Worm (Caenorhabditis elegans): Measurements from ENCODE around the gene trpa-1.
A peak's percentile ranks its signal among the peaks of the same experiment; 100 is the strongest.

The trpa-1 gene

DNA sequence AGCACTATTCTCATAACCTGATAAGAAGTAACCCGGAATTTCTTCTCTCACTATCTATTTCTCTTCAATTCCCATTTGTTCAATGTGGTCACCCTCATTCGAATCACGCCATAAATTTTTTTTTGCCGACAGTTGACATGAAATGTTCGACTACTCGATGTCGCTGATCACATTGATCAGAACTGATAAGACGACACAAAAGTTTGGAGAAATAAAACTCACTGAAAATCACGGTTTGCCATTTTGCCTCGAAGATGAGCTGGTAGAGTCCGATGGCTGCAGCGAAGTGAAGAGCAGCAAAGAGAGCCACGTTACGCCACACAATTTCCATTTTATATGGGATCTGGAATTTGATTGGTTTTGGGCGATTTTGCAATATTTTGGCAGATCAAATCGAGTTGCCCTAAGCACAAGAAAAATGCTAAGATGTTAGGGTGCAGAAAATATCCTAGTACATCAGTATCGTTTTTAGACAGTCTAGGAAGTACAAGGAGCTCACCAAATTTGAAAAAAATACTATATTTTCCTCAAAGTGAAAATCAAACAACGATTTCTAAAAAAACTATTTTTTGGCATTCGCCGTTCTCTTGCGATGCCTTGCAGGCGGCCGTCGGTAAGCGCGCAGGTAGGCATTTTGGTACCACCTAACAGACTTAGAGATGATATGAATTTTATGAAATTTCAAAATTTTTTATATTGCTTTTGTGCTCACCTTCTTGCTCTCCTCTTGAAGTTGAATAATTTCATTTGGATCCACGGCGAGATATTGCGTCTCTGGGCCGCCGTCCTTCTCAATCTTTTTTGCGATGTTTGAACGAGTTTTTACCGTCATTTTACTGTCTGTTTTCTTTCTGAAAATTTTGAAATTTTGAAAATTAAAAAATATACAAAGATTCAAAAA is 50.8 kb downstream of the trpa-1 start, which contains the start of gene fat-6 (continued):
- TF ChIP-seq Y75B8A.6 (GFP tag; IDR thresholded peaks at IDR 0.05) = peak; percentile 27; the same call in 1 of the 2 replicates
- TF ChIP-seq mdl-1 (tag; optimal IDR thresholded peaks at IDR 0.05) = peak in 1 of 2 experiments; percentile 1
- peak; percentile 75 for TF ChIP-seq cey-2 (tag; optimal IDR thresholded peaks at IDR 0.05; ENCODE audit: borderline replicate concordance, insufficient read depth)
- TF ChIP-seq mep-1 (tag; optimal IDR thresholded peaks at IDR 0.05) = peak; percentile 44

DNA sequence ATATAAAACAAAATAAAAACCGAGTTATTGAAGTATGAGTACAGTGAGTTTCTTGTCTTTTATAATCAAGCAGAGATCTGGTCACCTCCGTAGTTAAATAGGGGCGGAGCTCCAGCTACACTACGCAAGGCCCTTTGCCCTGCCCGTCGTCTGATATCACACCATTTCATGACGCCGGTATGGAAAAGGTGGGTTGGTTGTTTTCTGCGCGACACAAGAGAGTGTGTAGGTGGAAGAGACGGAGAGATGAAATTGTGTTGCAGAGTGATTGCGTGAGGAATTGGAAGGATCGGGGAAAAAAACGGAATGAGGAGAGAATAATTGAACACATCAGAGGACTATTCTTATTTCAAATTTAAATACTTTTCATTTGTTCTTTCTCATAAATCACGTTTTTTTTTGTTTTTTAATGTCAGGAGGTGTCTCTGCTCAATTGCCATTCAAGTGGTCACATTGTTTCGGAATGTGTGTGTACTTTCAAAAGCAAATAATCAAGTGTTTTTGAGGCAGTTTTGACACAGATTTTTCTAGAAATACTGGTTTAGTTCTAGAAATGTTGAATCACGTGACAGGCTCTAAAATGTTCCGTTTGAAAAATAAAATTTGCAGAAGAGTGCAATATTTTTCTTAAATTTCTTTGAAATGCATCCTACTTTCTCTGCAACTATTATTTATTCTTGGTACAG is 51.6 kb downstream of the trpa-1 start, which contains the start of gene ZK822.9:
TSS of gene ZK822.9 (plus strand) at position 180 of the 686 bp plus-strand sequence.
- TF ChIP-seq zip-2 (tag; optimal IDR thresholded peaks at IDR 0.05) (no peak), daf-16 (GFP tag; optimal IDR thresholded peaks at IDR 0.05) (no peak), daf-16 (tag; optimal IDR thresholded peaks at IDR 0.05) (peak; percentile 70), dmd-6 (GFP tag; IDR thresholded peaks at IDR 0.05) (peak; percentile 26), hif-1 (tag; optimal IDR thresholded peaks at IDR 0.05) (peak in 1 of 2 experiments; percentile 17), hlh-11 (tag; optimal IDR thresholded peaks at IDR 0.05) (peak; percentile 78), nhr-41 (GFP tag; IDR thresholded peaks at IDR 0.05) (no peak), R02D3.7 (tag; optimal IDR thresholded peaks at IDR 0.05) (no peak), mep-1 (tag; optimal IDR thresholded peaks at IDR 0.05) (peak; percentile 49), dve-1 (tag; optimal IDR thresholded peaks at IDR 0.05; ENCODE audit: insufficient read depth) (peak; percentile 24), nhr-28 (tag; optimal IDR thresholded peaks at IDR 0.05) (peak; percentile 82), ZK546.5 (tag; optimal IDR thresholded peaks at IDR 0.05) (no peak), mdt-29 (GFP tag; IDR thresholded peaks at IDR 0.05) (peak; percentile 88), mes-2 (tag; optimal IDR thresholded peaks at IDR 0.05; ENCODE audit: poor library complexity, severe bottlenecking) (peak; percentile 30), rbr-2 (tag; optimal IDR thresholded peaks at IDR 0.05) (no peak), hlh-30 (tag; optimal IDR thresholded peaks at IDR 0.05; ENCODE audit: insufficient read depth) (peak; percentile 81), snpc-4 (tag; optimal IDR thresholded peaks at IDR 0.05) (no peak), mxl-3 (GFP tag; optimal IDR thresholded peaks at IDR 0.05) (peak; percentile 24), aha-1 (tag) (peak; percentile 65), set-16 (GFP tag; IDR thresholded peaks at IDR 0.05) (peak; percentile 47; the same call in 1 of the 2 replicates), zag-1 (tag; optimal IDR thresholded peaks at IDR 0.05) (no peak)

DNA sequence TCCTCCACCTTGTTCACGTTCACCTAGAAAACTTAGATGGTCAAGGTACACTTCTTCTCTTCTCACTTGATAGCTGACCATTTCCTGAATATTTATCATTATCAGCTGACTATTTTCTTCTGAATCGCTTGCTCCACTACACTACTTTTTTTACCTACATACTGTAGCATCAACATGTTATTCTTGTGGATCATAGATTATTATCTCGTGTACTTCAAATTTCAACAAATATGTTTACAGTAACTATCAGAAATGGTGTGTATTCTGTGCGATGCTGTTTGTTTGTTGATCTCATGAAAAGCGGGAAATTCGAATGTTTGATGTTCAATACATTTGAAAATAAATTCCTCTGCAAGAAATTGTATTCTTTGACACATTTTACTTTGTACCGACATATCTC is 52.6 kb downstream of the trpa-1 start, which contains the start of gene ZK822.10:
TSS of gene ZK822.10 (plus strand) at position 231 of the 400 bp plus-strand sequence.
- TF ChIP-seq mdt-29 (GFP tag; IDR thresholded peaks at IDR 0.05) = peak; percentile 65
- no peak for TF ChIP-seq aly-2 (tag; optimal IDR thresholded peaks at IDR 0.05)
- TF ChIP-seq dpl-1 (GFP tag; optimal IDR thresholded peaks at IDR 0.05) = peak; percentile 7
- TF ChIP-seq daf-12 (tag; optimal IDR thresholded peaks at IDR 0.05) = no peak
- peak in 1 of 2 experiments; percentile 2 for TF ChIP-seq lsy-2 (tag; optimal IDR thresholded peaks at IDR 0.05)
- peak; percentile 71 for TF ChIP-seq hlh-11 (tag; optimal IDR thresholded peaks at IDR 0.05)
- TF ChIP-seq nhr-102 (tag; optimal IDR thresholded peaks at IDR 0.05) = peak; percentile 39
- TF ChIP-seq ceh-44 (GFP tag; IDR thresholded peaks at IDR 0.05) = no peak
- TF ChIP-seq mdl-1 (tag; optimal IDR thresholded peaks at IDR 0.05) = peak in 1 of 2 experiments; percentile 1
- peak; percentile 44 for TF ChIP-seq hlh-30 (tag; optimal IDR thresholded peaks at IDR 0.05; ENCODE audit: insufficient read depth)
- peak; percentile 51 for TF ChIP-seq nhr-77 (tag; optimal IDR thresholded peaks at IDR 0.05)
- TF ChIP-seq aha-1 (tag) = peak; percentile 65
- peak; percentile 86 for TF ChIP-seq nhr-28 (tag; optimal IDR thresholded peaks at IDR 0.05)
- TF ChIP-seq pha-4 (GFP tag; IDR thresholded peaks at IDR 0.05) = no peak
- no peak for TF ChIP-seq pha-4 (tag; optimal IDR thresholded peaks at IDR 0.05)
- peak; percentile 77 for TF ChIP-seq dve-1 (tag; optimal IDR thresholded peaks at IDR 0.05; ENCODE audit: insufficient read depth)
- TF ChIP-seq daf-16 (GFP tag; optimal IDR thresholded peaks at IDR 0.05) = no peak
- peak; percentile 100 for TF ChIP-seq daf-16 (tag; optimal IDR thresholded peaks at IDR 0.05)
- peak; percentile 72 for TF ChIP-seq dmd-6 (GFP tag; IDR thresholded peaks at IDR 0.05)
- TF ChIP-seq mep-1 (tag; optimal IDR thresholded peaks at IDR 0.05) = peak; percentile 19

Data from whole organism, L4 larva.